Fruit fly (Drosophila melanogaster) whole organism, embryonic: ENCODE measurements around the gene HP1b.

Experiments
- B-H1 ChIP-seq: fragments of 200-800 bp; sonication (Bioruptor generic); IDR thresholded peaks from 3 replicates; pipeline ENCODE4 v1.3.6; 2022; ENCODE audit warnings: missing biosample characterization, missing genetic modification characterization
- B-H2 ChIP-seq: fragments of 200-800 bp; sonication (Bioruptor generic); optimal IDR thresholded peaks from 2 replicates; lab custom pipeline; 2018; ENCODE audit warnings: missing biosample characterization, mild to moderate bottlenecking, missing genetic modification characterization
- C15 ChIP-seq: fragments of 200-800 bp; sonication (Bioruptor generic); IDR thresholded peaks from 3 replicates; pipeline ENCODE4 v1.3.6; 2022; ENCODE audit warnings: missing biosample characterization, missing genetic modification characterization
- CG10321 ChIP-seq: fragments of 200-800 bp; sonication (Bioruptor generic); IDR thresholded peaks from 2 replicates; pipeline ENCODE4 v1.3.6; 2022; ENCODE audit warnings: missing biosample characterization, missing genetic modification characterization
- CG10565 ChIP-seq: fragments of 200-800 bp; sonication (Bioruptor generic); optimal IDR thresholded peaks from 3 replicates; lab custom pipeline; 2016; ENCODE audit warnings: missing biosample characterization, mild to moderate bottlenecking, missing genetic modification characterization
- CG10959 ChIP-seq: fragments of 200-800 bp; sonication (Bioruptor generic); IDR thresholded peaks from 2 replicates; pipeline ENCODE4 v1.3.6; 2022; ENCODE audit warnings: missing biosample characterization, missing genetic modification characterization
- CG11398 ChIP-seq: fragments of 200-800 bp; sonication (Bioruptor generic); optimal IDR thresholded peaks from 2 replicates; lab custom pipeline; 2016; ENCODE audit warnings: missing biosample characterization, missing genetic modification characterization
- CG11504 ChIP-seq: fragments of 200-800 bp; sonication (Bioruptor generic); optimal IDR thresholded peaks from 3 replicates; lab custom pipeline; 2019; ENCODE audit warnings: missing biosample characterization, mild to moderate bottlenecking, missing genetic modification characterization, moderate library complexity
- CG12155 ChIP-seq: fragments of 200-800 bp; sonication (Bioruptor generic); optimal IDR thresholded peaks from 3 replicates; lab custom pipeline; 2016; ENCODE audit warnings: missing biosample characterization, missing genetic modification characterization
- CG13894 ChIP-seq: fragments of 200-800 bp; sonication (Bioruptor generic); optimal IDR thresholded peaks from 3 replicates; lab custom pipeline; 2018; ENCODE audit warnings: missing biosample characterization, mild to moderate bottlenecking, missing genetic modification characterization, moderate library complexity
- CG14050 ChIP-seq: fragments of 200-800 bp; sonication (Bioruptor generic); IDR thresholded peaks from 3 replicates; pipeline ENCODE4 v1.3.6; 2022; ENCODE audit warnings: missing biosample characterization, missing genetic modification characterization
- CG15011 ChIP-seq: fragments of 200-800 bp; sonication (Bioruptor generic); optimal IDR thresholded peaks from 3 replicates; lab custom pipeline; 2018; ENCODE audit warnings: missing biosample characterization, mild to moderate bottlenecking, missing genetic modification characterization
- CG2678 ChIP-seq: fragments of 200-800 bp; sonication (Bioruptor generic); optimal IDR thresholded peaks from 3 replicates; lab custom pipeline; 2019; ENCODE audit warnings: missing biosample characterization, mild to moderate bottlenecking, missing genetic modification characterization, moderate library complexity
- CG2875 ChIP-seq: fragments of 200-800 bp; sonication (Bioruptor generic); optimal IDR thresholded peaks from 2 replicates; lab custom pipeline; 2017; ENCODE audit warnings: missing biosample characterization, mild to moderate bottlenecking, missing genetic modification characterization, missing genetic modification reagents
- CG31224 ChIP-seq: fragments of 200-800 bp; sonication (Bioruptor generic); IDR thresholded peaks from 2 replicates; pipeline ENCODE4 v1.3.6; 2022; ENCODE audit warnings: missing biosample characterization, missing genetic modification characterization
- CG4360 ChIP-seq: fragments of 200-800 bp; sonication (Bioruptor generic); IDR thresholded peaks from 2 replicates; pipeline ENCODE4 v1.3.6; 2022; ENCODE audit warnings: missing biosample characterization, missing genetic modification characterization
- CG4730 ChIP-seq: fragments of 200-800 bp; sonication (Bioruptor generic); IDR thresholded peaks from 2 replicates; pipeline ENCODE4 v1.3.6; 2022; ENCODE audit warnings: missing biosample characterization, missing genetic modification characterization
- CG5953 ChIP-seq: fragments of 200-800 bp; sonication (Bioruptor generic); IDR thresholded peaks from 2 replicates; pipeline ENCODE4 v1.3.6; 2022; ENCODE audit warnings: missing biosample characterization, missing genetic modification characterization
- CG6689 ChIP-seq: fragments of 200-800 bp; sonication (Bioruptor generic); IDR thresholded peaks from 2 replicates; pipeline ENCODE4 v1.3.6; 2022; ENCODE audit warnings: missing biosample characterization, missing genetic modification characterization
- CG6813 ChIP-seq: fragments of 200-800 bp; sonication (Bioruptor generic); optimal IDR thresholded peaks from 2 replicates; lab custom pipeline; 2017; ENCODE audit warnings: missing biosample characterization, missing genetic modification characterization, mild to moderate bottlenecking, moderate library complexity, missing genetic modification reagents
- CG7357 ChIP-seq: fragments of 200-800 bp; sonication (Bioruptor generic); IDR thresholded peaks from 3 replicates; pipeline ENCODE4 v1.3.6; 2022; ENCODE audit warnings: missing biosample characterization, missing genetic modification characterization
- CG8290 ChIP-seq, 3 experiments: fragments of 200-800 bp; sonication (Bioruptor generic); optimal IDR thresholded peaks; 2 replicates each; lab custom pipeline; 2016 to 2019; ENCODE audit warnings: missing biosample characterization in 3 of 3, missing genetic modification characterization in 3 of 3, mild to moderate bottlenecking in 2 of 3, moderate library complexity in 1 of 3
- CG9932 ChIP-seq: fragments of 200-800 bp; sonication (Bioruptor generic); IDR thresholded peaks from 2 replicates; pipeline ENCODE4 v1.3.6; 2022; ENCODE audit warnings: missing biosample characterization, missing genetic modification characterization
- Chrac-16 ChIP-seq: fragments of 200-800 bp; sonication (Bioruptor generic); optimal IDR thresholded peaks from 3 replicates; lab custom pipeline; 2016; ENCODE audit warnings: missing biosample characterization, missing genetic modification characterization
- CoRest ChIP-seq: fragments of 200-800 bp; sonication (Bioruptor generic); optimal IDR thresholded peaks from 3 replicates; lab custom pipeline; 2018; ENCODE audit warnings: missing biosample characterization, mild to moderate bottlenecking, missing genetic modification characterization, moderate library complexity
- Dbx ChIP-seq: fragments of 200-800 bp; sonication (Bioruptor generic); IDR thresholded peaks from 3 replicates; pipeline ENCODE4 v1.3.6; 2022; ENCODE audit warnings: missing biosample characterization, missing genetic modification characterization
- H15 ChIP-seq: fragments of 200-800 bp; sonication (Bioruptor generic); IDR thresholded peaks from 3 replicates; pipeline ENCODE4 v1.3.6; 2022; ENCODE audit warnings: missing biosample characterization, missing genetic modification characterization
- HLH3B ChIP-seq: fragments of 200-800 bp; sonication (Bioruptor generic); IDR thresholded peaks from 2 replicates; pipeline ENCODE4 v1.3.6; 2022; ENCODE audit warnings: missing biosample characterization, missing genetic modification characterization
- Hsf ChIP-seq: fragments of 200-800 bp; sonication (Bioruptor generic); optimal IDR thresholded peaks from 3 replicates; lab custom pipeline; 2016; ENCODE audit warnings: missing biosample characterization, missing genetic modification characterization
- NFAT ChIP-seq: fragments of 200-800 bp; sonication (Bioruptor generic); IDR thresholded peaks from 2 replicates; pipeline ENCODE4 v1.3.6; 2022; ENCODE audit warnings: missing biosample characterization, missing genetic modification characterization
- Rfx ChIP-seq: fragments of 200-800 bp; sonication (Bioruptor generic); IDR thresholded peaks from 2 replicates; pipeline ENCODE4 v1.3.6; 2022; ENCODE audit warnings: missing biosample characterization, missing genetic modification characterization
- Xbp1 ChIP-seq: fragments of 200-800 bp; sonication (Bioruptor generic); optimal IDR thresholded peaks from 3 replicates; lab custom pipeline; 2016; ENCODE audit warnings: missing biosample characterization, mild to moderate bottlenecking, missing genetic modification characterization
- Xrp1 ChIP-seq: fragments of 200-800 bp; sonication (Bioruptor generic); IDR thresholded peaks from 2 replicates; pipeline ENCODE4 v1.3.6; 2022; ENCODE audit warnings: missing biosample characterization, missing genetic modification characterization
- abd-A ChIP-seq: fragments of 200-800 bp; sonication (Bioruptor generic); optimal IDR thresholded peaks from 3 replicates; lab custom pipeline; 2019; ENCODE audit warnings: missing biosample characterization, mild to moderate bottlenecking, missing genetic modification characterization, moderate library complexity
- az2 ChIP-seq: fragments of 200-800 bp; sonication (Bioruptor generic); optimal IDR thresholded peaks from 3 replicates; lab custom pipeline; 2016; ENCODE audit warnings: missing biosample characterization, missing genetic modification characterization
- caup ChIP-seq: fragments of 200-800 bp; sonication (Bioruptor generic); optimal IDR thresholded peaks from 3 replicates; lab custom pipeline; 2017; ENCODE audit warnings: missing biosample characterization, mild to moderate bottlenecking, missing genetic modification characterization, moderate library complexity; ENCODE audit not compliant: severe bottlenecking
- cg ChIP-seq: fragments of 200-800 bp; sonication (Bioruptor generic); optimal IDR thresholded peaks from 3 replicates; lab custom pipeline; 2019; ENCODE audit warnings: missing biosample characterization, mild to moderate bottlenecking, missing genetic modification characterization, moderate library complexity
- gce ChIP-seq: fragments of 200-800 bp; sonication (Bioruptor generic); IDR thresholded peaks from 3 replicates; pipeline ENCODE4 v1.3.6; 2022; ENCODE audit warnings: missing biosample characterization, missing genetic modification characterization
- ham ChIP-seq: fragments of 200-800 bp; sonication (Bioruptor generic); IDR thresholded peaks from 2 replicates; pipeline ENCODE4 v1.3.6; 2022; ENCODE audit warnings: missing biosample characterization, missing genetic modification characterization
- insv ChIP-seq, 2 experiments: fragments of 200-800 bp; sonication (Bioruptor generic); optimal IDR thresholded peaks; 3 replicates each; lab custom pipeline; 2016 to 2018; ENCODE audit warnings: missing biosample characterization in 2 of 2, missing genetic modification characterization in 2 of 2
- jing ChIP-seq: fragments of 200-800 bp; sonication (Bioruptor generic); optimal IDR thresholded peaks from 2 replicates; lab custom pipeline; 2018; ENCODE audit warnings: missing biosample characterization, mild to moderate bottlenecking, missing genetic modification characterization
- lbe ChIP-seq: fragments of 200-800 bp; sonication (Bioruptor generic); optimal IDR thresholded peaks from 2 replicates; lab custom pipeline; 2016; ENCODE audit warnings: missing biosample characterization, mild to moderate bottlenecking, missing genetic modification characterization
- lmd ChIP-seq: fragments of 200-800 bp; sonication (Bioruptor generic); IDR thresholded peaks from 2 replicates; pipeline ENCODE4 v1.3.6; 2022; ENCODE audit warnings: missing biosample characterization, missing genetic modification characterization
- row ChIP-seq: fragments of 200-800 bp; sonication (Bioruptor generic); IDR thresholded peaks from 3 replicates; pipeline ENCODE4 v1.3.6; 2022; ENCODE audit warnings: missing biosample characterization, missing genetic modification characterization
- scrt ChIP-seq: fragments of 200-800 bp; sonication (Bioruptor generic); optimal IDR thresholded peaks from 2 replicates; lab custom pipeline; 2018; ENCODE audit warnings: missing biosample characterization, mild to moderate bottlenecking, missing genetic modification characterization, moderate library complexity
- sim ChIP-seq: fragments of 200-800 bp; sonication (Bioruptor generic); IDR thresholded peaks from 2 replicates; pipeline ENCODE4 v1.3.6; 2022; ENCODE audit warnings: missing biosample characterization, missing genetic modification characterization
- sob ChIP-seq: fragments of 200-800 bp; sonication (Bioruptor generic); IDR thresholded peaks from 2 replicates; pipeline ENCODE4 v1.3.6; 2022; ENCODE audit warnings: missing biosample characterization, missing genetic modification characterization
- ssp ChIP-seq: fragments of 200-800 bp; sonication (Bioruptor generic); IDR thresholded peaks from 2 replicates; pipeline ENCODE4 v1.3.6; 2022; ENCODE audit warnings: missing biosample characterization, missing genetic modification characterization
- tio ChIP-seq: fragments of 200-800 bp; sonication (Bioruptor generic); optimal IDR thresholded peaks from 2 replicates; lab custom pipeline; 2017; ENCODE audit warnings: missing biosample characterization, missing genetic modification characterization, inconsistent platforms
- tx ChIP-seq: fragments of 200-800 bp; sonication (Bioruptor generic); optimal IDR thresholded peaks from 2 replicates; lab custom pipeline; 2016; ENCODE audit warnings: missing biosample characterization, missing genetic modification characterization
- vvl ChIP-seq: fragments of 200-800 bp; sonication (Bioruptor generic); IDR thresholded peaks from 2 replicates; pipeline ENCODE4 v1.3.6; 2022; ENCODE audit warnings: missing biosample characterization, missing genetic modification characterization

Gene HP1b

dm6 chrX:9062665-9063064 is 18.2 kb upstream of the HP1b start (continued):
- no peak for TF ChIP-seq cg (GFP tag; lab: Kevin White, UChicago)
- TF ChIP-seq sim (GFP tag; lab: Robert Waterston, UW): no peak
- TF ChIP-seq ssp: 0 out of 2 replicates have a peak, but pooled peaks have one; percentile 28
- TF ChIP-seq Rfx: peak; percentile 63
- TF ChIP-seq H15 (GFP tag; lab: Robert Waterston, UW): no peak
- peak; percentile 48; the same call in 1 of the 2 replicates for TF ChIP-seq Xrp1 (GFP tag; lab: Robert Waterston, UW)
- peak; percentile 53 for TF ChIP-seq lmd (GFP tag; lab: Robert Waterston, UW)
- peak; percentile 53 for TF ChIP-seq sob (GFP tag; lab: Robert Waterston, UW)
- peak; percentile 17 for TF ChIP-seq Xbp1 (GFP tag; lab: Kevin White, UChicago)
- no peak for TF ChIP-seq ham (GFP tag; lab: Robert Waterston, UW)
- no peak for TF ChIP-seq Dbx (GFP tag; lab: Robert Waterston, UW)
- TF ChIP-seq tio (GFP tag; lab: Kevin White, UChicago): no peak
- no peak for TF ChIP-seq CG31224
- TF ChIP-seq B-H1 (GFP tag; lab: Robert Waterston, UW): peak; percentile 37; the same call in 1 of the 3 replicates
- TF ChIP-seq insv (GFP tag; optimal IDR thresholded peaks at IDR 0.05; lab: Kevin White, UChicago): no peak
- no peak for TF ChIP-seq CG2875 (GFP tag; lab: Kevin White, UChicago)
- TF ChIP-seq az2: no peak
- TF ChIP-seq CG9932: peak; percentile 24; the same call in 1 of the 2 replicates
- TF ChIP-seq CG11398: no peak
- TF ChIP-seq CG5953: no peak
- no peak for TF ChIP-seq scrt (GFP tag; lab: Kevin White, UChicago)
- TF ChIP-seq CG14050 (GFP tag; lab: Robert Waterston, UW): 0 out of 3 replicates have a peak, but pooled peaks have one; percentile 11
- no peak for TF ChIP-seq CG13894 (tag; lab: Kevin White, UChicago)
- peak; percentile 16 for TF ChIP-seq CoRest
- no peak for TF ChIP-seq CG15011 (GFP tag; lab: Kevin White, UChicago)
- peak; percentile 34; the same call in 1 of the 2 replicates for TF ChIP-seq vvl (GFP tag; lab: Robert Waterston, UW)
- TF ChIP-seq caup (GFP tag; lab: Kevin White, UChicago): no peak
- no peak for TF ChIP-seq abd-A
- TF ChIP-seq gce (GFP tag; lab: Robert Waterston, UW): no peak
- TF ChIP-seq Hsf: no peak
- TF ChIP-seq lbe (GFP tag; lab: Kevin White, UChicago): peak; percentile 58
- TF ChIP-seq row (GFP tag; lab: Robert Waterston, UW): peak; percentile 48
- no peak for TF ChIP-seq CG4360 (GFP tag; lab: Robert Waterston, UW)
- TF ChIP-seq Chrac-16 (GFP tag; lab: Kevin White, UChicago): no peak
- TF ChIP-seq CG8290 (GFP tag; optimal IDR thresholded peaks at IDR 0.05; lab: Kevin White, UChicago): no peak
- no peak for TF ChIP-seq CG8290 (tag; optimal IDR thresholded peaks at IDR 0.05; lab: Kevin White, UChicago)
- TF ChIP-seq CG12155 (GFP tag; lab: Kevin White, UChicago): no peak
- no peak for TF ChIP-seq CG10959 (GFP tag; lab: Robert Waterston, UW)
- 0 out of 2 replicates have a peak, but pooled peaks have one; percentile 11 for TF ChIP-seq CG4730 (GFP tag; lab: Robert Waterston, UW)
- TF ChIP-seq CG10321 (GFP tag; lab: Robert Waterston, UW): 0 out of 2 replicates have a peak, but pooled peaks have one; percentile 33
- TF ChIP-seq CG6689 (GFP tag; lab: Robert Waterston, UW): peak; percentile 46
- TF ChIP-seq C15: no peak
- peak; percentile 34; the same call in 1 of the 2 replicates for TF ChIP-seq NFAT (GFP tag; lab: Robert Waterston, UW)
- TF ChIP-seq CG6813 (GFP tag; lab: Kevin White, UChicago): no peak
- no peak for TF ChIP-seq jing (GFP tag; lab: Kevin White, UChicago)
- peak; percentile 27; the same call in 1 of the 2 replicates for TF ChIP-seq HLH3B (GFP tag; lab: Robert Waterston, UW)
- TF ChIP-seq CG7357 (GFP tag; lab: Robert Waterston, UW): peak; percentile 25; the same call in 1 of the 3 replicates
- TF ChIP-seq CG11504 (tag; lab: Kevin White, UChicago): peak; percentile 43
- no peak for TF ChIP-seq CG10565 (GFP tag; lab: Kevin White, UChicago)
- no peak for TF ChIP-seq B-H2 (GFP tag; lab: Kevin White, UChicago)
- peak; percentile 4 for TF ChIP-seq CG2678 (tag; lab: Kevin White, UChicago)
- TF ChIP-seq tx: no peak
